Fruit fly (Drosophila melanogaster): ENCODE results near the gene CG18493.

DNA sequence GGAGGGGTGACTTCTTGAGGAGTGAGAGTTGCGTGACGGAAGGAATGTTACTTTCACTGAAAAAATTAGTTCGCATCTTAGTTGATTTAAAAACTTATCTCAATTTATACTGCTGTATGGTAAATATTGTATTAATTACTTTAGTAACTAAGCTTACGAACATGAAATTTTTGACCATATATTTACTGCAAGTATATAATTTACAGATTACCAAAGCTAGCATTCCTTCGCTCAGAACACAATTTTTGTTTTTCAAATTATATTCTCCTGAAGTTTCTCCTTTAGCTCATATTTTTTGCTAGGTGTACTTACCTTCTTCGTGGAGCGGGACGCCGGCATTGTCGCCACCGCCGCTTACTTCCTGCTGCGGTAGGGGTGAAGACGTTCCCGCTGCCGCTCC lies 19.4 kb upstream of the CG18493 start:
- TF ChIP-seq CrebA (GFP tag; optimal IDR thresholded peaks at IDR 0.05; ENCODE audit: borderline replicate concordance) (no peak), usp (GFP tag; optimal IDR thresholded peaks at IDR 0.05) (no peak), h (GFP tag; optimal IDR thresholded peaks at IDR 0.05) (no peak), Abd-B (GFP tag; optimal IDR thresholded peaks at IDR 0.05) (no peak), Hnf4 (GFP tag; optimal IDR thresholded peaks at IDR 0.05) (no peak)

Measured in whole organism, wandering third instar larva.